Worm (Caenorhabditis elegans) whole organism, early embryonic: ENCODE results near the gene Y75B8A.34.

ENCODE experiments used
- F13C5.2 ChIP-seq: sonication (generic microtip); optimal IDR thresholded peaks from 2 replicates; lab custom pipeline; 2017; ENCODE audit warnings: mild to moderate bottlenecking, missing genetic modification characterization, inconsistent platforms, missing compliant biosample characterization
- ama-1 ChIP-seq: fragments of 150-350 bp; optimal IDR thresholded peaks from 2 replicates; lab custom pipeline; 2014
- flt-1 ChIP-seq: fragments of 200-800 bp; sonication (Bioruptor generic); IDR thresholded peaks from 2 replicates; pipeline ENCODE4 v1.3.6; 2022; ENCODE audit warnings: missing genetic modification characterization, missing compliant biosample characterization
- hmg-4 ChIP-seq: fragments of 200-800 bp; sonication (Bioruptor generic); optimal IDR thresholded peaks from 2 replicates; lab custom pipeline; 2018; ENCODE audit warnings: mild to moderate bottlenecking, missing genetic modification characterization, missing compliant biosample characterization
- pes-1 ChIP-seq: fragments of 200-800 bp; sonication (Bioruptor generic); IDR thresholded peaks from 2 replicates; pipeline ENCODE4 v1.3.6; 2022; ENCODE audit warnings: missing genetic modification reagents, missing genetic modification characterization, missing compliant biosample characterization
- scrt-1 ChIP-seq: fragments of 200-800 bp; sonication (Bioruptor generic); IDR thresholded peaks from 2 replicates; pipeline ENCODE4 v1.3.6; 2022; ENCODE audit warnings: missing genetic modification characterization, missing compliant biosample characterization

ce11 chrIII:12356588-12356987, 2.8 kb upstream of the Y75B8A.34 start:
- TF ChIP-seq ama-1 (lab: Kevin White, UChicago) = no peak
- no peak for TF ChIP-seq F13C5.2
- TF ChIP-seq scrt-1 (GFP tag; lab: Robert Waterston, UW) = no peak
- TF ChIP-seq flt-1 (GFP tag; lab: Robert Waterston, UW) = no peak
- TF ChIP-seq hmg-4 (GFP tag; lab: Kevin White, UChicago) = no peak
- TF ChIP-seq pes-1 (GFP tag; lab: Robert Waterston, UW) = no peak
